Worm (Caenorhabditis elegans) whole organism, L4/young adult: ENCODE results near the gene pals-30.

Experiments
- W03F9.2 ChIP-seq: fragments of 150-350 bp; optimal IDR thresholded peaks from 2 replicates; lab custom pipeline; 2014; ENCODE audit warnings: missing biosample characterization, missing genetic modification characterization
- dao-5 ChIP-seq: sonication (generic microtip); optimal IDR thresholded peaks from 2 replicates; lab custom pipeline; 2016; ENCODE audit warnings: missing genotype, missing genetic modification characterization, moderate library complexity, missing compliant biosample characterization

- no peak for TF ChIP-seq dao-5
- TF ChIP-seq W03F9.2 (tag; lab: Kevin White, UChicago), result no peak
Measured at ce11 chrIV:14576471-14576870, 24.7 kb upstream of the pals-30 start.
